Worm (Caenorhabditis elegans): Measurements from ENCODE around the gene aldo-2.

DNA sequence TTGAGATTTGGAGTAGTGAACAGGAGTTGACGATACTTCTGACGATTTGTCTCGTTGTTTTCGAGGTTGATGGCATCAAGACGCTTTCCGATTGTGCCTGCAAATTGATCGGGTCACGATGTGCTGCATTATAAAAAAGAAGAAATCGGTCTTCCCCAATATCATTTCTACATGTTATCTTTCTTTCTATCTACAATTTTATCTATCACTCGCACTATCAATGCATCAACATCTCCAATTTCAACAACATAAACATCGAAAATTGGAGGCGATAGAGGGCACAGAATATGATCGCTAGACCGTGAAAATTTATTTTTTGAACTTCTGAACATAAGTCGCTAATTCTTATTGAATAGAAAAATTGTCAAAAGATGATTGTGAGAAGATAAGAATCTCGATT is 720 bp downstream of the aldo-2 start:
- TF ChIP-seq sox-4 (tag; optimal IDR thresholded peaks at IDR 0.05) (no peak), ama-1 (optimal IDR thresholded peaks at IDR 0.05) (no peak), unc-86 (tag; optimal IDR thresholded peaks at IDR 0.05) (no peak), ztf-16 (tag; optimal IDR thresholded peaks at IDR 0.05) (no peak), hlh-13 (GFP tag; optimal IDR thresholded peaks at IDR 0.05) (no peak), ttx-3 (tag; optimal IDR thresholded peaks at IDR 0.05) (no peak), pqm-1 (tag; optimal IDR thresholded peaks at IDR 0.05) (no peak), ceh-45 (GFP tag; IDR thresholded peaks at IDR 0.05) (no peak), dve-1 (tag; optimal IDR thresholded peaks at IDR 0.05) (no peak), C08G9.2 (tag; optimal IDR thresholded peaks at IDR 0.05) (no peak), che-1 (tag; optimal IDR thresholded peaks at IDR 0.05) (no peak), pha-4 (tag; optimal IDR thresholded peaks at IDR 0.05) (no peak), elt-2 (tag; optimal IDR thresholded peaks at IDR 0.05) (peak; percentile 74), nhr-11 (tag; optimal IDR thresholded peaks at IDR 0.05) (no peak)
